Worm (Caenorhabditis elegans) whole organism, L4 larva: ENCODE measurements around the gene lgc-31.

Experiments used
- F26F4.8 ChIP-seq: fragments of 200-800 bp; sonication (Bioruptor generic); conservative IDR thresholded peaks from 2 replicates; pipeline ENCODE4 v1.3.6; 2022; ENCODE audit warnings: missing genetic modification characterization, missing compliant biosample characterization
- Y48G9A.11 ChIP-seq: fragments of 200-800 bp; sonication (Bioruptor generic); IDR thresholded peaks from 2 replicates; pipeline ENCODE4 v1.3.6; 2022; ENCODE audit warnings: missing genetic modification reagents, missing genetic modification characterization, missing compliant biosample characterization
- ZK337.2 ChIP-seq: fragments of 200-800 bp; sonication (Bioruptor generic); IDR thresholded peaks from 2 replicates; pipeline ENCODE4 v1.3.6; 2022; ENCODE audit warnings: missing genetic modification reagents, missing genetic modification characterization, missing compliant biosample characterization
- ZK546.5 ChIP-seq, 2 experiments: sonication (generic microtip); optimal IDR thresholded peaks; 2 replicates each; lab custom pipeline; 2017; ENCODE audit warnings: missing biosample characterization in 2 of 2, missing genetic modification characterization in 2 of 2
- aha-1 ChIP-seq: fragments of 150-350 bp; peaks from one replicate; lab custom pipeline; 2014; ENCODE audit warnings: missing biosample characterization, missing genetic modification characterization
- aly-2 ChIP-seq: sonication (generic microtip); optimal IDR thresholded peaks from 2 replicates; lab custom pipeline; 2018; ENCODE audit warnings: missing biosample characterization, missing genetic modification characterization
- ceh-44 ChIP-seq: fragments of 200-800 bp; sonication (Bioruptor generic); IDR thresholded peaks from 2 replicates; pipeline ENCODE4 v1.3.6; 2022; ENCODE audit warnings: missing genetic modification reagents, missing genetic modification characterization, missing compliant biosample characterization
- ceh-62 ChIP-seq: sonication (generic microtip); optimal IDR thresholded peaks from 2 replicates; lab custom pipeline; 2017; ENCODE audit warnings: missing biosample characterization, missing genetic modification characterization
- ceh-82 ChIP-seq: sonication (generic microtip); optimal IDR thresholded peaks from 2 replicates; lab custom pipeline; 2017; ENCODE audit warnings: missing biosample characterization, missing genetic modification characterization
- cey-2 ChIP-seq: sonication (generic microtip); optimal IDR thresholded peaks from 3 replicates; lab custom pipeline; 2017; ENCODE audit warnings: missing genetic modification characterization, mild to moderate bottlenecking, missing compliant biosample characterization, antibody characterized with exemption, borderline replicate concordance; ENCODE audit not compliant: insufficient read depth
- daf-16 ChIP-seq, 3 experiments: sonication (generic microtip); optimal IDR thresholded peaks; 2 replicates each; lab custom pipeline; 2016 to 2017; ENCODE audit warnings: missing genetic modification characterization in 3 of 3, missing genetic modification reagents in 3 of 3, mild to moderate bottlenecking in 2 of 3, missing compliant biosample characterization in 2 of 3, missing biosample characterization in 1 of 3, moderate library complexity in 1 of 3
- dmd-6 ChIP-seq: fragments of 200-800 bp; sonication (Bioruptor generic); IDR thresholded peaks from 2 replicates; pipeline ENCODE4 v1.3.6; 2022; ENCODE audit warnings: missing genetic modification reagents, missing genetic modification characterization, missing compliant biosample characterization
- dmd-9 ChIP-seq: fragments of 200-800 bp; sonication (Bioruptor generic); IDR thresholded peaks from 2 replicates; pipeline ENCODE4 v1.3.6; 2022; ENCODE audit warnings: missing genetic modification reagents, missing genetic modification characterization, missing compliant biosample characterization
- dpl-1 ChIP-seq: fragments of 150-350 bp; optimal IDR thresholded peaks from 2 replicates; lab custom pipeline; 2014; ENCODE audit warnings: missing biosample characterization, missing genetic modification reagents, missing genetic modification characterization
- dve-1 ChIP-seq: sonication (generic microtip); optimal IDR thresholded peaks from 2 replicates; lab custom pipeline; 2017; ENCODE audit warnings: antibody characterized with exemption, mild to moderate bottlenecking, missing genetic modification characterization, missing compliant biosample characterization; ENCODE audit not compliant: insufficient read depth
- egl-27 ChIP-seq: sonication (generic microtip); optimal IDR thresholded peaks from 3 replicates; lab custom pipeline; 2017; ENCODE audit warnings: missing biosample characterization, missing genetic modification reagents, missing genetic modification characterization
- egl-43 ChIP-seq: fragments of 200-800 bp; sonication (Bioruptor generic); IDR thresholded peaks from 2 replicates; pipeline ENCODE4 v1.3.6; 2022; ENCODE audit warnings: missing genetic modification reagents, missing genetic modification characterization, missing compliant biosample characterization
- hif-1 ChIP-seq, 2 experiments: sonication (generic microtip); optimal IDR thresholded peaks; 2 replicates each; lab custom pipeline; 2016 to 2017; ENCODE audit warnings: missing compliant biosample characterization in 2 of 2, missing genetic modification characterization in 2 of 2, missing genetic modification reagents in 2 of 2, missing genotype in 2 of 2, mild to moderate bottlenecking in 1 of 2
- hlh-11 ChIP-seq: fragments of 200-800 bp; sonication (Bioruptor generic); optimal IDR thresholded peaks from 2 replicates; lab custom pipeline; 2018; ENCODE audit warnings: mild to moderate bottlenecking, missing genetic modification characterization, missing compliant biosample characterization
- hlh-30 ChIP-seq: sonication (generic microtip); optimal IDR thresholded peaks from 2 replicates; lab custom pipeline; 2017; ENCODE audit warnings: antibody characterized with exemption, mild to moderate bottlenecking, missing genetic modification characterization, missing compliant biosample characterization; ENCODE audit not compliant: insufficient read depth
- hmg-1.1 ChIP-seq: fragments of 200-800 bp; sonication (Bioruptor generic); IDR thresholded peaks from 2 replicates; pipeline ENCODE4 v1.3.6; 2022; ENCODE audit warnings: missing genetic modification reagents, missing genetic modification characterization, missing compliant biosample characterization
- lin-1 ChIP-seq: fragments of 200-800 bp; sonication (Bioruptor generic); IDR thresholded peaks from 2 replicates; pipeline ENCODE4 v1.3.6; 2022; ENCODE audit warnings: missing genetic modification reagents, missing genetic modification characterization, missing compliant biosample characterization
- lin-39 ChIP-seq: fragments of 150-350 bp; optimal IDR thresholded peaks from 2 replicates; lab custom pipeline; 2014; ENCODE audit warnings: missing biosample characterization, missing genetic modification reagents, missing genetic modification characterization
- lsy-2 ChIP-seq, 2 experiments: fragments of 150-350 bp in 1 of 2; sonication (generic microtip) in 1 of 2; optimal IDR thresholded peaks; 2 replicates each; lab custom pipeline; 2014 to 2017; ENCODE audit warnings: missing biosample characterization in 2 of 2, missing genetic modification characterization in 2 of 2
- mdl-1 ChIP-seq, 2 experiments: fragments of 150-350 bp in 1 of 2; sonication (generic microtip) in 1 of 2; optimal IDR thresholded peaks; 2 replicates each; lab custom pipeline; 2014 to 2017; ENCODE audit warnings: missing biosample characterization in 2 of 2, missing genetic modification characterization in 2 of 2
- mdt-29 ChIP-seq: fragments of 200-800 bp; sonication (Bioruptor generic); IDR thresholded peaks from 2 replicates; pipeline ENCODE4 v1.3.6; 2022; ENCODE audit warnings: missing genetic modification reagents, missing genetic modification characterization, missing compliant biosample characterization
- mep-1 ChIP-seq: fragments of 150-350 bp; sonication (generic microtip); optimal IDR thresholded peaks from 3 replicates; lab custom pipeline; 2014; ENCODE audit warnings: missing biosample characterization, missing genetic modification characterization
- mes-2 ChIP-seq: sonication (generic microtip); optimal IDR thresholded peaks from 2 replicates; lab custom pipeline; 2016; ENCODE audit warnings: missing genotype, mild to moderate bottlenecking, missing genetic modification characterization, missing compliant biosample characterization; ENCODE audit not compliant: poor library complexity, severe bottlenecking
- mxl-2 ChIP-seq: fragments of 200-800 bp; sonication (Bioruptor generic); conservative IDR thresholded peaks from 2 replicates; pipeline ENCODE4 v1.3.6; 2022; ENCODE audit warnings: missing genetic modification reagents, missing genetic modification characterization, missing compliant biosample characterization
- mxl-3 ChIP-seq: fragments of 200-800 bp; sonication (Bioruptor generic); optimal IDR thresholded peaks from 2 replicates; lab custom pipeline; 2018; ENCODE audit warnings: mild to moderate bottlenecking, missing genetic modification characterization, missing compliant biosample characterization
- nhr-10 ChIP-seq: fragments of 150-350 bp; optimal IDR thresholded peaks from 2 replicates; lab custom pipeline; 2014; ENCODE audit warnings: missing biosample characterization, missing genetic modification characterization
- nhr-102 ChIP-seq: sonication (generic microtip); optimal IDR thresholded peaks from 2 replicates; lab custom pipeline; 2016; ENCODE audit warnings: mild to moderate bottlenecking, missing genetic modification characterization, moderate library complexity, missing compliant biosample characterization
- nhr-11 ChIP-seq: fragments of 150-350 bp; optimal IDR thresholded peaks from 2 replicates; lab custom pipeline; 2014; ENCODE audit warnings: missing biosample characterization, missing genetic modification characterization
- nhr-28 ChIP-seq: fragments of 150-350 bp; optimal IDR thresholded peaks from 2 replicates; lab custom pipeline; 2014; ENCODE audit warnings: missing biosample characterization, missing genetic modification characterization
- nhr-42 ChIP-seq: fragments of 200-800 bp; sonication (Bioruptor generic); IDR thresholded peaks from 2 replicates; pipeline ENCODE4 v1.3.6; 2022; ENCODE audit warnings: missing genetic modification characterization, missing compliant biosample characterization
- nhr-48 ChIP-seq: sonication (generic microtip); optimal IDR thresholded peaks from 2 replicates; lab custom pipeline; 2016; ENCODE audit warnings: mild to moderate bottlenecking, missing genetic modification characterization, missing compliant biosample characterization
- nhr-6 ChIP-seq: fragments of 150-350 bp; optimal IDR thresholded peaks from 2 replicates; lab custom pipeline; 2014; ENCODE audit warnings: missing biosample characterization, missing genetic modification characterization
- nhr-77 ChIP-seq: fragments of 150-350 bp; optimal IDR thresholded peaks from 2 replicates; lab custom pipeline; 2014; ENCODE audit warnings: missing biosample characterization, missing genetic modification characterization
- pha-4 ChIP-seq, 2 experiments: fragments of 150-350 bp in 1 of 2; fragments of 200-800 bp in 1 of 2; sonication (Bioruptor generic) in 1 of 2; IDR thresholded peaks in 1 of 2; optimal IDR thresholded peaks in 1 of 2; 2 replicates each; pipeline versions ENCODE4 v1.3.6 to Lab custom; 2014 to 2022; ENCODE audit warnings: missing genetic modification characterization in 2 of 2, missing genetic modification reagents in 2 of 2, missing biosample characterization in 1 of 2, missing compliant biosample characterization in 1 of 2
- pqm-1 ChIP-seq: sonication (generic microtip); optimal IDR thresholded peaks from 2 replicates; lab custom pipeline; 2017; ENCODE audit warnings: missing biosample characterization, missing genetic modification characterization
- rbr-2 ChIP-seq: sonication (generic microtip); optimal IDR thresholded peaks from 2 replicates; lab custom pipeline; 2016; ENCODE audit warnings: missing genotype, missing genetic modification characterization, missing compliant biosample characterization
- set-16 ChIP-seq: fragments of 200-800 bp; sonication (Bioruptor generic); IDR thresholded peaks from 2 replicates; pipeline ENCODE4 v1.3.6; 2022; ENCODE audit warnings: missing genetic modification reagents, missing genetic modification characterization, missing compliant biosample characterization
- spr-1 ChIP-seq: sonication (generic microtip); optimal IDR thresholded peaks from 2 replicates; lab custom pipeline; 2016; ENCODE audit warnings: mild to moderate bottlenecking, missing genetic modification characterization, missing compliant biosample characterization
- tag-97 ChIP-seq: fragments of 200-800 bp; sonication (Bioruptor generic); IDR thresholded peaks from 2 replicates; pipeline ENCODE4 v1.3.6; 2022; ENCODE audit warnings: missing genetic modification characterization, missing compliant biosample characterization
- tra-1 ChIP-seq: fragments of 200-800 bp; sonication (Bioruptor generic); IDR thresholded peaks from 2 replicates; pipeline ENCODE4 v1.3.6; 2022; ENCODE audit warnings: missing genetic modification reagents, missing genetic modification characterization, missing compliant biosample characterization
- unc-130 ChIP-seq: sonication (generic microtip); optimal IDR thresholded peaks from 2 replicates; lab custom pipeline; 2016; ENCODE audit warnings: missing genetic modification reagents, missing genetic modification characterization, missing compliant biosample characterization
- zag-1 ChIP-seq: fragments of 150-350 bp; optimal IDR thresholded peaks from 2 replicates; lab custom pipeline; 2014; ENCODE audit warnings: missing biosample characterization, missing genetic modification characterization
- zfp-3 ChIP-seq: fragments of 200-800 bp; sonication (Bioruptor generic); conservative IDR thresholded peaks from 2 replicates; pipeline ENCODE4 v1.3.6; 2022; ENCODE audit warnings: missing genetic modification reagents, missing genetic modification characterization, missing compliant biosample characterization
- zip-2 ChIP-seq: fragments of 150-350 bp; optimal IDR thresholded peaks from 2 replicates; lab custom pipeline; 2014; ENCODE audit warnings: missing biosample characterization, missing genetic modification characterization
- ztf-7 ChIP-seq: fragments of 150-350 bp; optimal IDR thresholded peaks from 2 replicates; lab custom pipeline; 2014; ENCODE audit warnings: missing biosample characterization, missing genetic modification characterization

Gene lgc-31

ce11 chrV:15563985-15564384 lies 42.2 kb upstream of the lgc-31 start:
- TF ChIP-seq zfp-3 (GFP tag; lab: Robert Waterston, UW), result no peak; the same call in 1 of the 2 replicates
- peak; percentile 53 for TF ChIP-seq mep-1 (tag; lab: Kevin White, UChicago)
- TF ChIP-seq nhr-6, result no peak
- TF ChIP-seq lin-1 (GFP tag; lab: Robert Waterston, UW), result no peak
- TF ChIP-seq zag-1 (tag; lab: Kevin White, UChicago), result no peak
- no peak for TF ChIP-seq rbr-2
- TF ChIP-seq nhr-77 (tag; lab: Kevin White, UChicago), result peak; percentile 68
- TF ChIP-seq hlh-11 (tag; lab: Kevin White, UChicago), result peak; percentile 76
- peak; percentile 81 for TF ChIP-seq dmd-6
- TF ChIP-seq mes-2, result peak; percentile 50
- no peak for TF ChIP-seq cey-2
- TF ChIP-seq zip-2, result no peak
- peak; percentile 69 for TF ChIP-seq nhr-48 (tag; lab: Kevin White, UChicago)
- peak; percentile 37 for TF ChIP-seq pqm-1 (tag; lab: Kevin White, UChicago)
- TF ChIP-seq hif-1 (tag; optimal IDR thresholded peaks at IDR 0.05; lab: Kevin White, UChicago), result peak in 1 of 2 experiments; percentile 28
- TF ChIP-seq dmd-9 (GFP tag; lab: Robert Waterston, UW), result no peak
- no peak for TF ChIP-seq F26F4.8 (GFP tag; lab: Robert Waterston, UW)
- no peak for TF ChIP-seq spr-1
- TF ChIP-seq ceh-82 (tag; lab: Kevin White, UChicago), result no peak
- TF ChIP-seq hlh-30 (tag; lab: Kevin White, UChicago), result peak; percentile 35
- TF ChIP-seq nhr-11, result peak; percentile 40
- TF ChIP-seq hmg-1.1 (GFP tag; lab: Robert Waterston, UW), result peak; percentile 19; the same call in 1 of the 2 replicates
- TF ChIP-seq unc-130, result no peak
- TF ChIP-seq Y48G9A.11, result no peak
- TF ChIP-seq lin-39 (tag; lab: Kevin White, UChicago), result no peak
- TF ChIP-seq lsy-2 (tag; optimal IDR thresholded peaks at IDR 0.05; lab: Kevin White, UChicago), result peak in 1 of 2 experiments; percentile 26
- TF ChIP-seq aha-1 (tag; lab: Kevin White, UChicago), result peak; percentile 25
- TF ChIP-seq egl-27 (tag; lab: Kevin White, UChicago), result peak; percentile 30
- TF ChIP-seq nhr-10 (tag; lab: Kevin White, UChicago), result peak; percentile 34
- TF ChIP-seq mdt-29 (GFP tag; lab: Robert Waterston, UW), result no peak
- TF ChIP-seq pha-4 (GFP tag; IDR thresholded peaks at IDR 0.05; lab: Robert Waterston, UW), result 0 out of 2 replicates have a peak, but pooled peaks have one; percentile 12
- no peak for TF ChIP-seq pha-4 (tag; optimal IDR thresholded peaks at IDR 0.05; lab: Kevin White, UChicago)
- no peak for TF ChIP-seq egl-43 (GFP tag; lab: Robert Waterston, UW)
- TF ChIP-seq ceh-62 (tag; lab: Kevin White, UChicago), result no peak
- no peak for TF ChIP-seq mxl-2 (GFP tag; lab: Robert Waterston, UW)
- peak; percentile 62 for TF ChIP-seq nhr-102 (tag; lab: Kevin White, UChicago)
- TF ChIP-seq set-16 (GFP tag; lab: Robert Waterston, UW), result no peak
- TF ChIP-seq tag-97, result no peak
- TF ChIP-seq ZK546.5 (tag; optimal IDR thresholded peaks at IDR 0.05; lab: Kevin White, UChicago), result no peak
- peak; percentile 7 for TF ChIP-seq dpl-1 (GFP tag; lab: Kevin White, UChicago)
- no peak for TF ChIP-seq nhr-42
- TF ChIP-seq ceh-44, result no peak
- peak; percentile 57 for TF ChIP-seq dve-1 (tag; lab: Kevin White, UChicago)
- TF ChIP-seq nhr-28 (tag; lab: Kevin White, UChicago), result peak; percentile 79
- no peak for TF ChIP-seq ZK337.2 (GFP tag; lab: Robert Waterston, UW)
- peak in 1 of 2 experiments; percentile 48 for TF ChIP-seq daf-16 (GFP tag; optimal IDR thresholded peaks at IDR 0.05; lab: Kevin White, UChicago)
- TF ChIP-seq daf-16 (tag; optimal IDR thresholded peaks at IDR 0.05; lab: Kevin White, UChicago), result peak; percentile 82
- TF ChIP-seq mdl-1 (tag; optimal IDR thresholded peaks at IDR 0.05; lab: Kevin White, UChicago), result peak in 1 of 2 experiments; percentile 69
- no peak for TF ChIP-seq aly-2 (tag; lab: Kevin White, UChicago)
- peak; percentile 15 for TF ChIP-seq mxl-3 (GFP tag; lab: Kevin White, UChicago)
- no peak for TF ChIP-seq ztf-7 (tag; lab: Kevin White, UChicago)
- 0 out of 2 replicates have a peak, but pooled peaks have one; percentile 36 for TF ChIP-seq tra-1 (GFP tag; lab: Robert Waterston, UW)
